Worm (Caenorhabditis elegans) whole organism, young adult: ENCODE results near the gene bath-37.

ENCODE experiments used
- F10E7.11 ChIP-seq: sonication (generic microtip); optimal IDR thresholded peaks from 2 replicates; lab custom pipeline; 2017; ENCODE audit warnings: mild to moderate bottlenecking, missing genetic modification characterization, moderate library complexity, missing compliant biosample characterization
- F49E8.2 ChIP-seq: sonication (generic microtip); optimal IDR thresholded peaks from 3 replicates; lab custom pipeline; 2017; ENCODE audit warnings: missing genetic modification characterization, mild to moderate bottlenecking, missing compliant biosample characterization, antibody characterized with exemption, moderate library complexity; ENCODE audit not compliant: insufficient read depth
- F57C9.4 ChIP-seq: sonication (generic microtip); optimal IDR thresholded peaks from 2 replicates; lab custom pipeline; 2017; ENCODE audit warnings: mild to moderate bottlenecking, missing genetic modification characterization, missing compliant biosample characterization
- Y53G8AR.9 ChIP-seq: fragments of 200-800 bp; sonication (Bioruptor generic); conservative IDR thresholded peaks from 2 replicates; pipeline ENCODE4 v1.3.6; 2022; ENCODE audit warnings: missing genetic modification reagents, missing genetic modification characterization, missing compliant biosample characterization
- Y56A3A.18 ChIP-seq: fragments of 200-800 bp; sonication (Bioruptor generic); IDR thresholded peaks from 2 replicates; pipeline ENCODE4 v1.3.6; 2022; ENCODE audit warnings: missing genetic modification reagents, missing genetic modification characterization, missing compliant biosample characterization
- Y67H2A.10 ChIP-seq: fragments of 200-800 bp; sonication (Bioruptor generic); conservative IDR thresholded peaks from 2 replicates; pipeline ENCODE4 v1.3.6; 2022; ENCODE audit warnings: missing genetic modification reagents, missing genetic modification characterization, missing compliant biosample characterization
- Y79H2A.3 ChIP-seq: fragments of 200-800 bp; sonication (Bioruptor generic); conservative IDR thresholded peaks from 2 replicates; pipeline ENCODE4 v1.3.6; 2022; ENCODE audit warnings: missing genetic modification reagents, missing genetic modification characterization, missing compliant biosample characterization
- ZK185.1 ChIP-seq: sonication (generic microtip); optimal IDR thresholded peaks from 2 replicates; lab custom pipeline; 2016; ENCODE audit warnings: mild to moderate bottlenecking, missing genetic modification characterization, missing compliant biosample characterization; ENCODE audit not compliant: poor library complexity, severe bottlenecking
- atf-7 ChIP-seq: sonication (generic microtip); optimal IDR thresholded peaks from 2 replicates; lab custom pipeline; 2017; ENCODE audit warnings: mild to moderate bottlenecking, missing genetic modification characterization, missing compliant biosample characterization
- attf-3 ChIP-seq: fragments of 200-800 bp; sonication (Bioruptor generic); conservative IDR thresholded peaks from 2 replicates; pipeline ENCODE4 v1.3.6; 2022; ENCODE audit warnings: missing genetic modification reagents, missing genetic modification characterization, missing compliant biosample characterization
- cebp-1 ChIP-seq, 2 experiments: fragments of 200-800 bp in 1 of 2; sonication (Bioruptor generic) in 1 of 2; sonication (generic microtip) in 1 of 2; IDR thresholded peaks in 1 of 2; optimal IDR thresholded peaks in 1 of 2; 2 replicates each; pipeline versions ENCODE4 v1.3.6 to Lab custom; 2017 to 2022; ENCODE audit warnings: missing compliant biosample characterization in 2 of 2, missing genetic modification characterization in 2 of 2, mild to moderate bottlenecking in 1 of 2, missing genetic modification reagents in 1 of 2, moderate library complexity in 1 of 2
- ceh-100 ChIP-seq: fragments of 200-800 bp; sonication (Bioruptor generic); IDR thresholded peaks from 2 replicates; pipeline ENCODE4 v1.3.6; 2022; ENCODE audit warnings: missing genetic modification reagents, missing genetic modification characterization, missing compliant biosample characterization
- ceh-79 ChIP-seq: sonication (generic microtip); optimal IDR thresholded peaks from 2 replicates; lab custom pipeline; 2017; ENCODE audit warnings: mild to moderate bottlenecking, missing genetic modification characterization, missing compliant biosample characterization
- ceh-91 ChIP-seq: fragments of 200-800 bp; sonication (Bioruptor generic); IDR thresholded peaks from 2 replicates; pipeline ENCODE4 v1.3.6; 2022; ENCODE audit warnings: missing genetic modification reagents, missing genetic modification characterization, missing compliant biosample characterization
- die-1 ChIP-seq: sonication (generic microtip); optimal IDR thresholded peaks from 2 replicates; lab custom pipeline; 2016; ENCODE audit warnings: missing genotype, mild to moderate bottlenecking, missing genetic modification characterization, missing compliant biosample characterization
- dox-1 ChIP-seq: fragments of 200-800 bp; sonication (Bioruptor generic); IDR thresholded peaks from 2 replicates; pipeline ENCODE4 v1.3.6; 2022; ENCODE audit warnings: missing genetic modification reagents, missing genetic modification characterization, missing compliant biosample characterization
- dpff-1 ChIP-seq: sonication (generic microtip); optimal IDR thresholded peaks from 2 replicates; lab custom pipeline; 2017; ENCODE audit warnings: mild to moderate bottlenecking, missing genetic modification characterization, missing compliant biosample characterization
- dpl-1 ChIP-seq: fragments of 150-350 bp; optimal IDR thresholded peaks from 2 replicates; lab custom pipeline; 2014; ENCODE audit warnings: missing biosample characterization, missing genetic modification reagents, missing genetic modification characterization
- ets-4 ChIP-seq: fragments of 200-800 bp; sonication (Bioruptor generic); optimal IDR thresholded peaks from 2 replicates; lab custom pipeline; 2018; ENCODE audit warnings: mild to moderate bottlenecking, missing genetic modification characterization, missing compliant biosample characterization
- him-1 ChIP-seq: sonication (generic microtip); optimal IDR thresholded peaks from 2 replicates; lab custom pipeline; 2016; ENCODE audit warnings: missing genotype, missing genetic modification reagents, missing genetic modification characterization, missing compliant biosample characterization
- let-526 ChIP-seq: fragments of 200-800 bp; sonication (Bioruptor generic); IDR thresholded peaks from 2 replicates; pipeline ENCODE4 v1.3.6; 2022; ENCODE audit warnings: missing genetic modification reagents, missing genetic modification characterization, missing compliant biosample characterization
- let-607 ChIP-seq, 2 experiments: fragments of 200-800 bp in 1 of 2; sonication (Bioruptor generic) in 1 of 2; sonication (generic microtip) in 1 of 2; optimal IDR thresholded peaks; 2 replicates each; lab custom pipeline; 2016 to 2018; ENCODE audit warnings: mild to moderate bottlenecking in 2 of 2, missing compliant biosample characterization in 2 of 2, missing genetic modification characterization in 2 of 2, moderate library complexity in 2 of 2, missing genotype in 1 of 2
- lsy-27 ChIP-seq: sonication (generic microtip); optimal IDR thresholded peaks from 2 replicates; lab custom pipeline; 2017; ENCODE audit warnings: missing genetic modification characterization, mild to moderate bottlenecking, missing compliant biosample characterization, antibody characterized with exemption, missing genotype, borderline replicate concordance; ENCODE audit not compliant: insufficient read depth
- madf-6 ChIP-seq: fragments of 200-800 bp; sonication (Bioruptor generic); IDR thresholded peaks from 2 replicates; pipeline ENCODE4 v1.3.6; 2022; ENCODE audit warnings: missing genetic modification reagents, missing genetic modification characterization, missing compliant biosample characterization
- mel-28 ChIP-seq: sonication (generic microtip); optimal IDR thresholded peaks from 2 replicates; lab custom pipeline; 2016; ENCODE audit warnings: borderline replicate concordance, mild to moderate bottlenecking, missing genetic modification characterization, missing compliant biosample characterization
- mes-4 ChIP-seq: sonication (generic microtip); optimal IDR thresholded peaks from 2 replicates; lab custom pipeline; 2016; ENCODE audit warnings: missing genotype, missing genetic modification characterization, missing compliant biosample characterization
- nhr-27 ChIP-seq: fragments of 200-800 bp; sonication (Bioruptor generic); optimal IDR thresholded peaks from 2 replicates; lab custom pipeline; 2018; ENCODE audit warnings: mild to moderate bottlenecking, missing genetic modification characterization, moderate library complexity, missing compliant biosample characterization
- nhr-80 ChIP-seq: sonication (generic microtip); optimal IDR thresholded peaks from 2 replicates; lab custom pipeline; 2016; ENCODE audit warnings: missing genetic modification characterization, missing compliant biosample characterization
- rec-8 ChIP-seq, 2 experiments: sonication (generic microtip); optimal IDR thresholded peaks; 2 replicates each; lab custom pipeline; 2016; ENCODE audit warnings: mild to moderate bottlenecking in 2 of 2, missing genetic modification characterization in 2 of 2, missing genetic modification reagents in 2 of 2, missing genotype in 2 of 2, missing biosample characterization in 1 of 2, missing compliant biosample characterization in 1 of 2, moderate library complexity in 1 of 2
- rpc-1 ChIP-seq, 2 experiments: fragments of 150-350 bp in 1 of 2; sonication (generic microtip) in 1 of 2; optimal IDR thresholded peaks; 2 replicates each; lab custom pipeline; 2014 to 2018; ENCODE audit warnings: missing biosample characterization in 1 of 2, missing genetic modification characterization in 1 of 2, missing genetic modification reagents in 1 of 2, missing genotype in 1 of 2
- snpc-1.1 ChIP-seq: sonication (generic microtip); optimal IDR thresholded peaks from 2 replicates; lab custom pipeline; 2017; ENCODE audit warnings: missing genetic modification characterization, mild to moderate bottlenecking, missing compliant biosample characterization, antibody characterized with exemption, moderate library complexity, missing genotype, missing genetic modification reagents; ENCODE audit not compliant: insufficient read depth
- tbp1 ChIP-seq: fragments of 200-800 bp; sonication (Bioruptor generic); optimal IDR thresholded peaks from 2 replicates; lab custom pipeline; 2018; ENCODE audit warnings: mild to moderate bottlenecking, missing genetic modification characterization, missing compliant biosample characterization
- ztf-3 ChIP-seq: fragments of 200-800 bp; sonication (Bioruptor generic); optimal IDR thresholded peaks from 2 replicates; lab custom pipeline; 2018; ENCODE audit warnings: mild to moderate bottlenecking, missing genetic modification characterization, missing compliant biosample characterization

Gene bath-37

ce11 chrIV:12043054-12043453, 25.6 kb upstream of the bath-37 start:
- TF ChIP-seq cebp-1 (GFP tag; IDR thresholded peaks at IDR 0.05; lab: Robert Waterston, UW), result no peak
- TF ChIP-seq cebp-1 (tag; optimal IDR thresholded peaks at IDR 0.05; lab: Kevin White, UChicago), result no peak
- TF ChIP-seq nhr-80, result peak; percentile 36
- TF ChIP-seq, all 124 proteins: peak for 1

- TF ChIP-seq dpff-1 (tag; lab: Kevin White, UChicago) (no peak), let-526 (GFP tag; lab: Robert Waterston, UW) (no peak), nhr-27 (tag; lab: Kevin White, UChicago) (no peak), nhr-80 (peak; percentile 50)
Measured at ce11 chrIV:12044844-12045738, 23.6 kb upstream of the bath-37 start.

DNA sequence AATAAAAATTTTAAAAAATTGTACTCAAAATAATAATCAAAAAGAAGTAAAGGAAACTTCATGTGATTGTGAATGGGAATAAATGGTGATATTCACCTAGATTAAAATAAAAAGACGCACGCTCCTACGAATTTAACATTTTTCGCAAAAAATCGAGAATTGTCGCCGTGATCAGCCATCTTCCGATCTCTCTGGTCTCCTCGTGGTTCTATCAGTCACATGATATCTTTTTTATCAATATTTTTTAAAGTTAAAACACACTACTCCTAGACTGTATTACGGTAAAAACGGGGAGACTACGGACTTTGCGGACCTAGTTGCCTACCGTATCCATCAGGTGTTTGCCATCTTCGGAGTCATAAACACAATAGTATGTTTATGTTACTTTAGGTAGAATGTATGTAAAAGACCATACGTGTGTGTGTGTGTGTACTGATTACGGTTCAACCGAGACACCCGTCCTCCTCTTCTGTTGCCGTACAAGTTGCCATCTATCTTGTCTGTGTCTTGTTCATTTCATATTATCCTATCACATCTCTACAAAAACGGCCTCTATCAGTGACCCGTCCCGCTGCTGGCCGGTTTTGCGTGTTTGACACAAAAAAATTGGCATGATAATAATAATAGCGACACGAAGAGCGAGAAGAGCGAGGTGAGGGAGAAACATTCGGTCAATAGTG, 22.0 kb upstream of the bath-37 start, which contains the start of gene T12G3.2:
Gene T12G3.2 (minus strand): TSS at position 444 of the 680 bp plus-strand sequence.
- TF ChIP-seq ztf-3 (GFP tag; lab: Kevin White, UChicago), result no peak
- no peak for TF ChIP-seq rpc-1 (optimal IDR thresholded peaks at IDR 0.05; lab: Kevin White, UChicago)
- TF ChIP-seq rpc-1 (tag; optimal IDR thresholded peaks at IDR 0.05; lab: Kevin White, UChicago), result no peak
- no peak for TF ChIP-seq mes-4 (tag; lab: Kevin White, UChicago)
- no peak for TF ChIP-seq madf-6
- no peak for TF ChIP-seq dpl-1 (GFP tag; lab: Kevin White, UChicago)
- TF ChIP-seq nhr-80, result peak; percentile 98
- no peak for TF ChIP-seq rec-8 (tag; optimal IDR thresholded peaks at IDR 0.05; lab: Kevin White, UChicago)
- no peak for TF ChIP-seq dpff-1 (tag; lab: Kevin White, UChicago)
- TF ChIP-seq ceh-100, result no peak
- no peak for TF ChIP-seq attf-3 (GFP tag; lab: Robert Waterston, UW)
- TF ChIP-seq tbp1 (GFP tag; lab: Kevin White, UChicago), result peak; percentile 18
- TF ChIP-seq ceh-91, result no peak
- TF ChIP-seq mel-28 (tag; lab: Kevin White, UChicago), result no peak
- no peak for TF ChIP-seq Y67H2A.10
- no peak for TF ChIP-seq Y79H2A.3 (GFP tag; lab: Robert Waterston, UW)
- TF ChIP-seq snpc-1.1 (tag; lab: Kevin White, UChicago), result no peak
- no peak for TF ChIP-seq ceh-79 (tag; lab: Kevin White, UChicago)
- TF ChIP-seq die-1 (tag; lab: Kevin White, UChicago), result no peak
- no peak for TF ChIP-seq lsy-27 (tag; lab: Kevin White, UChicago)
- TF ChIP-seq F10E7.11 (tag; lab: Kevin White, UChicago), result no peak
- TF ChIP-seq cebp-1 (GFP tag; IDR thresholded peaks at IDR 0.05; lab: Robert Waterston, UW), result no peak
- TF ChIP-seq cebp-1 (tag; optimal IDR thresholded peaks at IDR 0.05; lab: Kevin White, UChicago), result peak; percentile 43
- TF ChIP-seq ets-4 (GFP tag; lab: Kevin White, UChicago), result peak; percentile 44
- TF ChIP-seq Y56A3A.18, result no peak
- TF ChIP-seq Y53G8AR.9 (GFP tag; lab: Robert Waterston, UW), result no peak
- TF ChIP-seq ZK185.1 (tag; lab: Kevin White, UChicago), result no peak
- peak; percentile 15 to 52 for TF ChIP-seq let-607 (tag; optimal IDR thresholded peaks at IDR 0.05; lab: Kevin White, UChicago)
- peak; percentile 10 for TF ChIP-seq atf-7
- TF ChIP-seq F49E8.2 (tag; lab: Kevin White, UChicago), result no peak
- peak; percentile 74 for TF ChIP-seq dox-1 (GFP tag; lab: Robert Waterston, UW)
- TF ChIP-seq F57C9.4 (tag; lab: Kevin White, UChicago), result no peak
- no peak for TF ChIP-seq him-1
